Worm (Caenorhabditis elegans) whole organism, early embryonic: ENCODE results near the gene W08F4.13.

Experiments
- B0310.2 ChIP-seq: sonication (generic microtip); optimal IDR thresholded peaks from 2 replicates; lab custom pipeline; 2016; ENCODE audit warnings: mild to moderate bottlenecking, missing genetic modification characterization, missing compliant biosample characterization
- ama-1 ChIP-seq: fragments of 150-350 bp; optimal IDR thresholded peaks from 2 replicates; lab custom pipeline; 2014
- ceh-13 ChIP-seq: fragments of 200-800 bp; sonication (Bioruptor generic); optimal IDR thresholded peaks from 2 replicates; lab custom pipeline; 2018; ENCODE audit warnings: mild to moderate bottlenecking, missing genetic modification characterization, missing compliant biosample characterization
- flt-1 ChIP-seq: fragments of 200-800 bp; sonication (Bioruptor generic); IDR thresholded peaks from 2 replicates; pipeline ENCODE4 v1.3.6; 2022; ENCODE audit warnings: missing genetic modification characterization, missing compliant biosample characterization
- hnd-1 ChIP-seq: sonication (generic microtip); optimal IDR thresholded peaks from 2 replicates; lab custom pipeline; 2016; ENCODE audit warnings: missing genetic modification characterization, missing compliant biosample characterization
- scrt-1 ChIP-seq: fragments of 200-800 bp; sonication (Bioruptor generic); IDR thresholded peaks from 2 replicates; pipeline ENCODE4 v1.3.6; 2022; ENCODE audit warnings: missing genetic modification characterization, missing compliant biosample characterization
- tbx-37 ChIP-seq: fragments of 200-800 bp; sonication (Bioruptor generic); conservative IDR thresholded peaks from 2 replicates; pipeline ENCODE4 v1.3.6; 2022; ENCODE audit warnings: missing genetic modification reagents, missing genetic modification characterization, missing compliant biosample characterization
- tra-4 ChIP-seq: sonication (generic microtip); optimal IDR thresholded peaks from 2 replicates; lab custom pipeline; 2017; ENCODE audit warnings: missing genetic modification characterization, missing compliant biosample characterization

DNA sequence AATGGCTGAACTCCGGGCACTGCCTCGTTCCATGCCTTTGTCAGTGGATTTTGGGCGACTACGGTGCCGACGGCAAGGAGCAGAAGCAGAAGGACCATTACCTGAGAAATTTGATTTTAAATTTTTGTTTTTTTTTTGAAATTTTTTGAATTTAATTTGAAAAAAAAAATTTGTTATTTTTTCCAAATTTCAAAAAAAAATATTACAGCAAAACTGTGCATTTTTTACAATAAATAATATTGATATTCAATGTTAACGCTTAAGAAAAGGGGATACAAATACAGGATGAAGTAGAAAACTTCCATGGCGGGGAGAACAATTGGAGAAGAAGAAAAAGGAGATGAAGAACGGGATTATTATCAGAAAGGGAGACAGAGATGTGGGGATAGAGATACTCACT is 12.6 kb upstream of the W08F4.13 start, which contains the start of gene mlt-8:
- no peak for TF ChIP-seq hnd-1 (tag; lab: Kevin White, UChicago)
- TF ChIP-seq B0310.2 (tag; lab: Kevin White, UChicago): no peak
- no peak for TF ChIP-seq tra-4 (tag; lab: Kevin White, UChicago)
- no peak for TF ChIP-seq flt-1
- TF ChIP-seq tbx-37 (GFP tag; lab: Robert Waterston, UW): no peak
- TF ChIP-seq scrt-1 (GFP tag; lab: Robert Waterston, UW): no peak
- TF ChIP-seq ama-1 (lab: Kevin White, UChicago): no peak
- TF ChIP-seq ceh-13 (GFP tag; lab: Kevin White, UChicago): no peak
